Fruit fly (Drosophila melanogaster): ENCODE measurements around the gene CG31898.

- TF ChIP-seq CG8478 (optimal IDR thresholded peaks at IDR 0.05) (no peak), CTCF (optimal IDR thresholded peaks at IDR 0.05) (no peak)
Observed at dm6 chr2L:8437176-8437575, 37.0 kb downstream of the CG31898 start, which contains the start of the genes D12 and Chrac-14.

Measured in S2 (cell line).